Fruit fly (Drosophila melanogaster) whole organism, prepupa: ENCODE measurements around the gene CG42272.

Source experiments
- Blimp-1 ChIP-seq: fragments of 200-800 bp; sonication (Bioruptor generic); optimal IDR thresholded peaks from 3 replicates; lab custom pipeline; 2017; ENCODE audit warnings: missing biosample characterization, missing genetic modification characterization, mild to moderate bottlenecking, moderate library complexity, missing genetic modification reagents
- CG10631 ChIP-seq: fragments of 200-800 bp; sonication (Bioruptor generic); optimal IDR thresholded peaks from 2 replicates; lab custom pipeline; 2016; ENCODE audit warnings: missing biosample characterization, missing genetic modification characterization
- CG10669 ChIP-seq: fragments of 200-800 bp; sonication (Bioruptor generic); optimal IDR thresholded peaks from 3 replicates; lab custom pipeline; 2018; ENCODE audit warnings: missing biosample characterization, mild to moderate bottlenecking, missing genetic modification characterization, moderate library complexity
- CG11294 ChIP-seq: fragments of 200-800 bp; sonication (Bioruptor generic); IDR thresholded peaks from 2 replicates; pipeline ENCODE4 v1.3.6; 2022; ENCODE audit warnings: missing biosample characterization, missing genetic modification characterization
- CG15336 ChIP-seq: fragments of 200-800 bp; sonication (Bioruptor generic); IDR thresholded peaks from 2 replicates; pipeline ENCODE4 v1.3.6; 2022; ENCODE audit warnings: missing biosample characterization, missing genetic modification characterization
- CG1621 ChIP-seq: fragments of 200-800 bp; sonication (Bioruptor generic); optimal IDR thresholded peaks from 3 replicates; lab custom pipeline; 2018; ENCODE audit warnings: missing biosample characterization, mild to moderate bottlenecking, missing genetic modification characterization
- CG3032 ChIP-seq: fragments of 200-800 bp; optimal IDR thresholded peaks from 2 replicates; lab custom pipeline; 2019; ENCODE audit warnings: missing biosample characterization, mild to moderate bottlenecking, missing genetic modification characterization, moderate library complexity
- CG3919 ChIP-seq: fragments of 200-800 bp; sonication (Bioruptor generic); optimal IDR thresholded peaks from 3 replicates; lab custom pipeline; 2016; ENCODE audit warnings: missing biosample characterization, missing genetic modification characterization
- CG6163 ChIP-seq: fragments of 200-800 bp; sonication (Bioruptor generic); IDR thresholded peaks from 3 replicates; pipeline ENCODE4 v1.3.6; 2022; ENCODE audit warnings: missing biosample characterization, missing genetic modification characterization
- CG6276 ChIP-seq: fragments of 200-800 bp; sonication (Bioruptor generic); optimal IDR thresholded peaks from 2 replicates; lab custom pipeline; 2017; ENCODE audit warnings: missing biosample characterization, mild to moderate bottlenecking, missing genetic modification characterization
- CG6792 ChIP-seq: fragments of 200-800 bp; sonication (Bioruptor generic); optimal IDR thresholded peaks from 3 replicates; lab custom pipeline; 2016; ENCODE audit warnings: missing biosample characterization, missing genetic modification characterization
- CG6808 ChIP-seq: fragments of 200-800 bp; sonication (Bioruptor generic); optimal IDR thresholded peaks from 3 replicates; lab custom pipeline; 2017; ENCODE audit warnings: missing biosample characterization, missing genetic modification characterization, mild to moderate bottlenecking, moderate library complexity, missing genetic modification reagents
- CG6854 ChIP-seq: fragments of 200-800 bp; sonication (Bioruptor generic); optimal IDR thresholded peaks from 2 replicates; lab custom pipeline; 2017; ENCODE audit warnings: missing biosample characterization, mild to moderate bottlenecking, missing genetic modification characterization
- CG8319 ChIP-seq: fragments of 200-800 bp; sonication (Bioruptor generic); optimal IDR thresholded peaks from 3 replicates; lab custom pipeline; 2016; ENCODE audit warnings: missing biosample characterization, missing genetic modification characterization
- CG8632 ChIP-seq: fragments of 200-800 bp; sonication (Bioruptor generic); optimal IDR thresholded peaks from 3 replicates; lab custom pipeline; 2016; ENCODE audit warnings: missing biosample characterization, missing genetic modification characterization
- CG9139 ChIP-seq: fragments of 200-800 bp; sonication (Bioruptor generic); optimal IDR thresholded peaks from 3 replicates; lab custom pipeline; 2017; ENCODE audit warnings: missing biosample characterization, mild to moderate bottlenecking, missing genetic modification characterization
- Eip75B ChIP-seq: fragments of 200-800 bp; sonication (Bioruptor generic); optimal IDR thresholded peaks from 3 replicates; lab custom pipeline; 2016; ENCODE audit warnings: missing biosample characterization, missing genetic modification characterization
- Eip78C ChIP-seq: fragments of 200-800 bp; sonication (Bioruptor generic); peaks from one replicate; lab custom pipeline; 2016; ENCODE audit warnings: missing biosample characterization, missing genetic modification characterization
- Eip93F ChIP-seq: fragments of 200-800 bp; sonication (Bioruptor generic); optimal IDR thresholded peaks from 2 replicates; lab custom pipeline; 2016; ENCODE audit warnings: missing biosample characterization, mild to moderate bottlenecking, missing genetic modification characterization
- Ets96B ChIP-seq: fragments of 200-800 bp; optimal IDR thresholded peaks from 2 replicates; lab custom pipeline; 2019; ENCODE audit warnings: missing biosample characterization, mild to moderate bottlenecking, missing genetic modification characterization, moderate library complexity
- Hr38 ChIP-seq: sonication (Bioruptor generic); optimal IDR thresholded peaks from 2 replicates; lab custom pipeline; 2016; ENCODE audit warnings: missing biosample characterization, missing genetic modification characterization
- Lpt ChIP-seq: fragments of 200-800 bp; sonication (Bioruptor generic); optimal IDR thresholded peaks from 3 replicates; lab custom pipeline; 2016; ENCODE audit warnings: missing biosample characterization, missing genetic modification characterization
- Met ChIP-seq: fragments of 200-800 bp; sonication (Bioruptor generic); optimal IDR thresholded peaks from 3 replicates; lab custom pipeline; 2016; ENCODE audit warnings: missing biosample characterization, missing genetic modification characterization
- Sox102F ChIP-seq: fragments of 200-800 bp; sonication (Bioruptor generic); optimal IDR thresholded peaks from 2 replicates; lab custom pipeline; 2016; ENCODE audit warnings: missing biosample characterization, mild to moderate bottlenecking, missing genetic modification characterization
- Sox14 ChIP-seq: fragments of 200-800 bp; sonication (Bioruptor generic); optimal IDR thresholded peaks from 3 replicates; lab custom pipeline; 2016; ENCODE audit warnings: missing biosample characterization, missing genetic modification characterization
- dac ChIP-seq: fragments of 200-800 bp; sonication (Bioruptor generic); optimal IDR thresholded peaks from 2 replicates; lab custom pipeline; 2017; ENCODE audit warnings: missing biosample characterization, mild to moderate bottlenecking, missing genetic modification characterization
- eg ChIP-seq: fragments of 200-800 bp; sonication (Bioruptor generic); IDR thresholded peaks from 3 replicates; pipeline ENCODE4 v1.3.6; 2022; ENCODE audit warnings: missing biosample characterization, missing genetic modification characterization
- esn ChIP-seq: fragments of 200-800 bp; sonication (Bioruptor generic); optimal IDR thresholded peaks from 2 replicates; lab custom pipeline; 2016; ENCODE audit warnings: missing biosample characterization, mild to moderate bottlenecking, missing genetic modification characterization, moderate library complexity
- fkh ChIP-seq: fragments of 200-800 bp; sonication (Bioruptor generic); optimal IDR thresholded peaks from 3 replicates; lab custom pipeline; 2017; ENCODE audit warnings: missing biosample characterization, mild to moderate bottlenecking, missing genetic modification characterization, moderate library complexity
- net ChIP-seq: fragments of 200-800 bp; sonication (Bioruptor generic); optimal IDR thresholded peaks from 3 replicates; lab custom pipeline; 2016; ENCODE audit warnings: missing biosample characterization, missing genetic modification characterization
- ss ChIP-seq, 2 experiments: fragments of 200-800 bp; sonication (Bioruptor generic); optimal IDR thresholded peaks; 2 replicates in 1 of 2; 3 replicates in 1 of 2; lab custom pipeline; 2017 to 2018; ENCODE audit warnings: mild to moderate bottlenecking in 2 of 2, missing biosample characterization in 2 of 2, missing genetic modification characterization in 2 of 2, moderate library complexity in 1 of 2
- svp ChIP-seq: fragments of 200-800 bp; sonication (Bioruptor generic); peaks from one replicate; lab custom pipeline; 2016; ENCODE audit warnings: missing biosample characterization, missing genetic modification characterization
- topi ChIP-seq: fragments of 200-800 bp; sonication (Bioruptor generic); optimal IDR thresholded peaks from 3 replicates; lab custom pipeline; 2016; ENCODE audit warnings: missing biosample characterization, missing genetic modification characterization
- vri ChIP-seq: fragments of 200-800 bp; sonication (Bioruptor generic); optimal IDR thresholded peaks from 3 replicates; lab custom pipeline; 2016; ENCODE audit warnings: missing biosample characterization, mild to moderate bottlenecking, missing genetic modification characterization

CG42272 gene

DNA sequence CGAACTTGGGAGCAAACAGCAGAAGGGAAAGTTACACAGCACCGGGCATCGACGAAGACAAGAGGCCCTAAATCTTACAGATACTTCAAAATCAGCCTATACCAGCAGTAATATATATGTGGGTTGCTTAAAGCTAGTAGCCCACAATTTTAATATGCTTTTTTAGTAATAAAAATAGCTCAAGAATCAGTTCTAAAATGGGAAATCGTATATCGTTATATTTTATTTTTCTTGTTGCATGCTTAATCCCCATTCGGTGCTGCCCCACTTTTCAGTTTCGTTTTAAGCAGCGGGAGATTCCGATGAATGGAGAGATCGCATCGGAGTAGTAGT lies 5.2 kb downstream of the CG42272 start (continued):
- TF ChIP-seq Ets96B (tag; lab: Kevin White, UChicago) (peak; percentile 83), CG6276 (GFP tag; lab: Kevin White, UChicago) (peak; percentile 71), fkh (GFP tag; lab: Kevin White, UChicago) (no peak), CG11294 (GFP tag; lab: Robert Waterston, UW) (peak; percentile 64; the same call in 1 of the 2 replicates), dac (GFP tag; lab: Kevin White, UChicago) (peak; percentile 72), CG9139 (peak; percentile 63), CG6792 (GFP tag; lab: Kevin White, UChicago) (peak; percentile 81), svp (GFP tag; lab: Kevin White, UChicago) (peak; percentile 82), Hr38 (GFP tag; lab: Kevin White, UChicago) (no peak), net (GFP tag; lab: Kevin White, UChicago) (peak; percentile 71), esn (GFP tag; lab: Kevin White, UChicago) (peak; percentile 72), Lpt (GFP tag; lab: Kevin White, UChicago) (peak; percentile 65), CG15336 (peak; percentile 82), CG8632 (GFP tag; lab: Kevin White, UChicago) (peak; percentile 66), CG1621 (peak; percentile 70), Eip75B (GFP tag; lab: Kevin White, UChicago) (peak; percentile 89), CG6854 (GFP tag; lab: Kevin White, UChicago) (no peak), CG10669 (GFP tag; lab: Kevin White, UChicago) (peak; percentile 85), Sox102F (GFP tag; lab: Kevin White, UChicago) (peak; percentile 49), CG6808 (GFP tag; lab: Kevin White, UChicago) (peak; percentile 86), ss (GFP tag; optimal IDR thresholded peaks at IDR 0.05; lab: Kevin White, UChicago) (peak; percentile 71 to 84), eg (GFP tag; lab: Robert Waterston, UW) (peak; percentile 79), CG10631 (GFP tag; lab: Kevin White, UChicago) (peak; percentile 83), CG8319 (peak; percentile 73)

DNA sequence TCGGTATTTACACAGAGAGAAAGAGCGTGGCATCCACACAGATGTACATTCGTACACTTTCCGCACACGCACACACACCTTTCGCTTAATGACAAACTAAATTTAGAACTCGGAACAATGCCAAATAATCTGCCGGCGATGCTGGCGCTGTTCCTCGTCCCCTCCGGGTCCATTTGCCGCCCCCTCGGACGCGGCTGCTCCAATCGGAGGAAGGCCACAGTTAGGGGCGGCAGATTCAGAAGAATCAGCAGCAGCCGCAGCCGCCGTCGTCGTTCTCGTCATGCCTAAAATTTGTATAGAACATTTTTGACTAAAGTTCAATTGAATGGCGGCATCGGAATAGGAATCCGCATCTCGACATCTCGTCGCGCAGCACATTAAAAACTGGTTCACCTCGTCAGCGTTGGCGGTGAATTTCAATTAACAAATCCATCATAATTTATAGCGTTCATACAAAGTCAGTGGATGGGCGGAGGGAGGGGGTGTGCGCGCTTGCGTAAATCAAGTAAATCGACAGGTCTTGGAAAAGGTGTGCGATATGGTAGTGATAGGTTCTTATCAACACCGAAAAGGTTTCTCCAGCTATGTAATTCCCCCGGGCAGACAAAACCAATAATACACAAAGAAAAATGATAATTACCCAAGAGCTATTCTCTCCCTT lies 5.8 kb downstream of the CG42272 start:
- TF ChIP-seq CG6792 (GFP tag; lab: Kevin White, UChicago) = no peak
- no peak for TF ChIP-seq CG6276 (GFP tag; lab: Kevin White, UChicago)
- peak; percentile 29 for TF ChIP-seq vri (GFP tag; lab: Kevin White, UChicago)

DNA sequence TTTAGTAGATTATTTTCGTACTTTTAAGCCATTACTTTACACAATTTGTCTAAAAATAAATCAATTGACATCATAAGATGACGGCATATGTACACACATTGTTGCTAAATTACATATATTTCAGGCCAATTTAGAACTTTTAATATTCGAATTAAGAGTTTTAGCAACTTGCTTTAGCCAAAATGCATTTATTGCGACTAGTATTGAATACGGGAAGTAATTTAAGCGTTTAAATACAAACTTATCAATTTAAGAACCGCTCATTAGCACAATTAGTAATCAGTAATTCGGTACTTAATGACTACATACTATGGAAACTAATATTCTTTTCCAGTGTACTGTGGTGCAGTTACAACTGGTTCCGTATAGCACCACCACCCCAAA lies 6.4 kb downstream of the CG42272 start:
- no peak for TF ChIP-seq topi (GFP tag; lab: Kevin White, UChicago)
- TF ChIP-seq CG3032 (tag; lab: Kevin White, UChicago) = no peak
- TF ChIP-seq Met (GFP tag; lab: Kevin White, UChicago) = peak; percentile 20

DNA sequence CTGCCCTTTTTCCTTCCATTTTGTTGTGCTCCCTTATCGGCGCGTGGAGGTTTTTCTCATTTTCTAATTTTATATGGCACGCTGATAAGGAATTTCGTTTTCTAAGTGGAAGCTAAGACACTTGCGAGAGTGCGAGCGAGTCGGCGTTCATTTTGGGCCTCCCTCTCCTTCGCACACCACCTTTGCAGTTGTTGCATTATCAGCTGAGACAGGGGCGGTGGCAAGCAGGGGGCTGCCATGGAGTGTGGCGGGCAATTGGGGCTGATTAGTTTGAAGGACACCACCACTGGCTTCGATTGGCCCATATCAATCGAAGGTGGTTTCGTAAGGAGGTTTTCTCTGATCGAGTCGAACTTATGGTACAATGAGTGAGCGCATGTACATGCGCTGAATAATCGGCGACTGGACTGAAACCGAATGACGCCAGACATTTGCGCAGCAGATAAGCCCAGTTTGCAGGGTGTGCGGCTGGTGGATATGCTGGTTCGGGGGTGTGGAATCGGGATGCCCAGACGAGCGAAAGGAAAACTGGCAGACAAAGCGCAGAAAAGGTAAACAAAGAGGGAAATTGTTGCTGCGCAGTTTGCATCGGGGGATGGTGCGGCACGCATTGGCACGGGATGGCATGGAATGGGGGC lies 6.9 kb downstream of the CG42272 start:
- TF ChIP-seq Eip93F (GFP tag; lab: Kevin White, UChicago) = no peak
- TF ChIP-seq vri (GFP tag; lab: Kevin White, UChicago) = peak; percentile 33
- TF ChIP-seq Blimp-1 = no peak
- no peak for TF ChIP-seq CG1621
- TF ChIP-seq CG3919 = no peak
- TF ChIP-seq Eip78C (GFP tag; lab: Kevin White, UChicago) = peak; percentile 0
- peak; percentile 55 for TF ChIP-seq svp (GFP tag; lab: Kevin White, UChicago)
- peak; percentile 40 for TF ChIP-seq Sox14
- TF ChIP-seq CG6163 (GFP tag; lab: Robert Waterston, UW) = 0 out of 3 replicates have a peak, but pooled peaks have one; percentile 11
